Fruit fly (Drosophila melanogaster): ENCODE data around the gene Uch.

Gene Uch

DNA sequence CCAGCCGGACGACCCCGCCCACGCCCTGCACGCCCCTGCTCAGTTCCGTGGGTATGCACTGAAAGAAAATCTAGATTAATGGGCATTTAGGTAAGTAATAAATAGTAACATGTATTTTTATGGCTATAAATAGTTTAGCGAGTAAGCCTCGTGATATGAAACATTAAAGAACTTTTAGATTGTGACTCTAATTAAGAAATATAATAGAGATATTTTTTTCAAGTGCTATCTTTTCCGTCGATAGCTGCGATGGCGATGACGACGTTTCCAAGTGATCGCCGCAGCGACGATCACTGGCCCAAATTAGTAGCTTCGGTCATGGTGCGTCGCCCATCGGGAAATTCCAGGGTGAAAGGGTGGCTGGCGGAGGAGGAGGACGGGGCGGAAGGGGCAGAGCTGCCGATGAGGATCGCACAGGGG lies 33.9 kb downstream of the Uch start (continued):
- peak; percentile 84 for TF ChIP-seq sqz (GFP tag; optimal IDR thresholded peaks at IDR 0.05)
- TF ChIP-seq CG30020 (tag; optimal IDR thresholded peaks at IDR 0.05), result peak; percentile 47
- TF ChIP-seq CG31441 (GFP tag; IDR thresholded peaks at IDR 0.05), result peak; percentile 91
- peak; percentile 82 for TF ChIP-seq CG1024 (GFP tag; IDR thresholded peaks at IDR 0.05)
- peak; percentile 89 for TF ChIP-seq esg (GFP tag; conservative IDR thresholded peaks at IDR 0.05)
- TF ChIP-seq sc (optimal IDR thresholded peaks at IDR 0.05), result no peak
- TF ChIP-seq sc (GFP tag; optimal IDR thresholded peaks at IDR 0.05), result peak; percentile 82
- TF ChIP-seq yki (optimal IDR thresholded peaks at IDR 0.05), result no peak
- no peak for TF ChIP-seq Trl (optimal IDR thresholded peaks at IDR 0.05)
- peak; percentile 75 for TF ChIP-seq Trl (GFP tag; optimal IDR thresholded peaks at IDR 0.05)
- no peak for TF ChIP-seq amos (GFP tag; IDR thresholded peaks at IDR 0.05; ENCODE audit: partially characterized antibody)
- peak; percentile 87 for TF ChIP-seq sob (GFP tag; IDR thresholded peaks at IDR 0.05)
- TF ChIP-seq Spps (tag; optimal IDR thresholded peaks at IDR 0.05), result peak; percentile 91
- TF ChIP-seq crp (GFP tag; optimal IDR thresholded peaks at IDR 0.05), result peak in 1 of 2 experiments; percentile 37
- TF ChIP-seq shn (GFP tag; optimal IDR thresholded peaks at IDR 0.05), result no peak
- peak; percentile 54 for TF ChIP-seq CG10462 (GFP tag; optimal IDR thresholded peaks at IDR 0.05)
- peak; percentile 86 for TF ChIP-seq Dek (tag; optimal IDR thresholded peaks at IDR 0.05)
- TF ChIP-seq CG3847 (GFP tag; IDR thresholded peaks at IDR 0.05), result peak; percentile 81
- TF ChIP-seq chm (GFP tag; IDR thresholded peaks at IDR 0.05), result peak; percentile 92
- no peak for TF ChIP-seq Hr39 (optimal IDR thresholded peaks at IDR 0.05)
- no peak for TF ChIP-seq pan (optimal IDR thresholded peaks at IDR 0.05)
- peak in 1 of 2 experiments; percentile 91 for TF ChIP-seq pan (GFP tag; optimal IDR thresholded peaks at IDR 0.05 in 1 of 2, IDR thresholded peaks at IDR 0.05 in 1 of 2)
- peak; percentile 66 to 80 for TF ChIP-seq dpn (GFP tag; optimal IDR thresholded peaks at IDR 0.05)
- TF ChIP-seq oc (tag; optimal IDR thresholded peaks at IDR 0.05), result peak; percentile 94
- peak; percentile 58 for TF ChIP-seq Bteb2 (GFP tag; optimal IDR thresholded peaks at IDR 0.05)
- no peak for TF ChIP-seq hbn (GFP tag; IDR thresholded peaks at IDR 0.05; ENCODE audit: partially characterized antibody)
- peak; percentile 63 for TF ChIP-seq CG33213 (GFP tag; optimal IDR thresholded peaks at IDR 0.05)
- TF ChIP-seq CG10654 (GFP tag; optimal IDR thresholded peaks at IDR 0.05), result peak; percentile 83
- peak; percentile 80 for TF ChIP-seq cato (GFP tag; optimal IDR thresholded peaks at IDR 0.05; ENCODE audit: borderline replicate concordance)
- TF ChIP-seq CG13287 (GFP tag; IDR thresholded peaks at IDR 0.05; ENCODE audit: partially characterized antibody), result no peak
- TF ChIP-seq Hand (GFP tag; optimal IDR thresholded peaks at IDR 0.05), result peak; percentile 67
- TF ChIP-seq emc (GFP tag; optimal IDR thresholded peaks at IDR 0.05), result peak; percentile 17
- peak; percentile 87 for TF ChIP-seq Mrtf (GFP tag; IDR thresholded peaks at IDR 0.05)
- TF ChIP-seq CG5953 (GFP tag; IDR thresholded peaks at IDR 0.05), result peak; percentile 87
- TF ChIP-seq CG12236 (GFP tag; optimal IDR thresholded peaks at IDR 0.05), result peak; percentile 44
- no peak for TF ChIP-seq sna (GFP tag; IDR thresholded peaks at IDR 0.05; ENCODE audit: partially characterized antibody)
- peak; percentile 73 for TF ChIP-seq CG3838 (GFP tag; optimal IDR thresholded peaks at IDR 0.05)
- TF ChIP-seq CG1529 (GFP tag; optimal IDR thresholded peaks at IDR 0.05), result peak; percentile 85
- no peak for TF ChIP-seq h (optimal IDR thresholded peaks at IDR 0.05)
- TF ChIP-seq CG7556 (GFP tag; optimal IDR thresholded peaks at IDR 0.05), result peak; percentile 85
- TF ChIP-seq sr (GFP tag; IDR thresholded peaks at IDR 0.05), result peak; percentile 87
- TF ChIP-seq CG7839 (tag; optimal IDR thresholded peaks at IDR 0.05), result peak; percentile 93
- TF ChIP-seq exex (tag; optimal IDR thresholded peaks at IDR 0.05), result peak; percentile 52
- no peak for TF ChIP-seq Lpt (GFP tag; optimal IDR thresholded peaks at IDR 0.05)
- peak; percentile 79 for TF ChIP-seq chn (GFP tag; optimal IDR thresholded peaks at IDR 0.05)
- peak; percentile 29 for TF ChIP-seq Elba2 (GFP tag; optimal IDR thresholded peaks at IDR 0.05)
- no peak for TF ChIP-seq stwl (tag; optimal IDR thresholded peaks at IDR 0.05)
- TF ChIP-seq toy (GFP tag; IDR thresholded peaks at IDR 0.05), result peak; percentile 45
- TF ChIP-seq CG4707 (GFP tag; optimal IDR thresholded peaks at IDR 0.05), result peak; percentile 82
- peak; percentile 45 to 96 for TF ChIP-seq bsh (GFP tag; optimal IDR thresholded peaks at IDR 0.05)
- TF ChIP-seq Hsf (GFP tag; optimal IDR thresholded peaks at IDR 0.05), result peak; percentile 75
- TF ChIP-seq NK7.1 (GFP tag; optimal IDR thresholded peaks at IDR 0.05), result peak; percentile 61
- TF ChIP-seq CG10959 (GFP tag; IDR thresholded peaks at IDR 0.05), result peak; percentile 86
